Worm (Caenorhabditis elegans) whole organism, L4/young adult: ENCODE data around the gene F31E8.5.

Experiments used
- W03F9.2 ChIP-seq: fragments of 150-350 bp; optimal IDR thresholded peaks from 2 replicates; lab custom pipeline; 2014; ENCODE audit warnings: missing biosample characterization, missing genetic modification characterization
- dao-5 ChIP-seq: sonication (generic microtip); optimal IDR thresholded peaks from 2 replicates; lab custom pipeline; 2016; ENCODE audit warnings: missing genotype, missing genetic modification characterization, moderate library complexity, missing compliant biosample characterization
- him-1 ChIP-seq: sonication (generic microtip); optimal IDR thresholded peaks from 2 replicates; lab custom pipeline; 2016; ENCODE audit warnings: missing genotype, missing genetic modification reagents, missing genetic modification characterization, missing compliant biosample characterization

The F31E8.5 gene

ce11 chrII:6812514-6812913 lies 5.5 kb upstream of the F31E8.5 start:
- TF ChIP-seq W03F9.2 (no peak), him-1 (tag; lab: Kevin White, UChicago) (no peak), dao-5 (tag; lab: Kevin White, UChicago) (no peak)

DNA sequence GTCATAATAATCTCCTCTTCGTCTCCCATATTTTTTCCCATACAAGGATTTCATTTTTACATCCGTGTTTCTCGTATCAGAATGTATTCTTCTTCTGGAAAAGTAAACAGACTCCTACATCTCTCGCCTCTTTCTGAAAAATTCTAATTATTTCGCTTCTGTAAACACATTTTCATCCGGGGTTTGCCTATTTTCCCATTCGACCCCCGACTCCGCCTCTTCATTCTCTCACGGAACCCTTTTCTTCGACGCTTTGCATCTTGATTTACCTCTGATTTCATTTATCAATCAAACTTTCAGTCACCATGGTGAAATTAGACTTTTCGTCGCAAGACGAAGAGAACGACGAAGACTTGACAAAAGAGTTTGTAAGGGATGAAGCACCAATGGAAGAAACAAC lies 3.6 kb upstream of the F31E8.5 start, which contains the start of gene snt-1:
Gene snt-1 (plus strand): TSS at position 301 of the 400 bp plus-strand sequence.
- TF ChIP-seq him-1 (tag; lab: Kevin White, UChicago) (no peak), W03F9.2 (no peak), dao-5 (tag; lab: Kevin White, UChicago) (no peak)

- TF ChIP-seq him-1 (tag; lab: Kevin White, UChicago), result peak; percentile 80
- TF ChIP-seq W03F9.2, result no peak
Measured at ce11 chrII:6808539-6808938, 1.5 kb upstream of the F31E8.5 start.

ce11 chrII:6803024-6803423 lies 4.0 kb downstream of the F31E8.5 start, which contains the start of gene tab-1:
Gene tab-1, plus strand, starts transcription at chrII:6803324.
- TF ChIP-seq dao-5 (tag; lab: Kevin White, UChicago) (no peak), him-1 (tag; lab: Kevin White, UChicago) (no peak), W03F9.2 (no peak)

DNA sequence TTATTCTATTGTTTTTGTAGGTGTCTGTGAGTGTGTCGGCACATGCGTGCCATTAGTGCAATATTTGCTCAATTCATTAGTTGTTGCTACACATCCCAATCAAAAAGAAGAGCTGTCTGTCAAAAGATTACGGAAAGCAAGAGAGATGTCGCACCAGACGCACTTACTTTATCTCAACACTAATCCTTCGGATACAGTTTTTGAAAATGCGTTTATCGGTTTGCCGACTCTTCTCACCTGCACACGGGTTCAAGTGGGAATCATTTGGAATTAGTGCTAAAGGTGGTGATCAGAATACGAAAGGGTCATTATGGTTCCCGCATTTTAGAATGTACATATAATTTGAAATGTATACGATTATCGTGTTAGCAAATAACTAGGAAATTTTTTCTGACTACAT lies 5.8 kb downstream of the F31E8.5 start:
- TF ChIP-seq W03F9.2 (no peak), him-1 (tag; lab: Kevin White, UChicago) (no peak), dao-5 (tag; lab: Kevin White, UChicago) (no peak)

DNA sequence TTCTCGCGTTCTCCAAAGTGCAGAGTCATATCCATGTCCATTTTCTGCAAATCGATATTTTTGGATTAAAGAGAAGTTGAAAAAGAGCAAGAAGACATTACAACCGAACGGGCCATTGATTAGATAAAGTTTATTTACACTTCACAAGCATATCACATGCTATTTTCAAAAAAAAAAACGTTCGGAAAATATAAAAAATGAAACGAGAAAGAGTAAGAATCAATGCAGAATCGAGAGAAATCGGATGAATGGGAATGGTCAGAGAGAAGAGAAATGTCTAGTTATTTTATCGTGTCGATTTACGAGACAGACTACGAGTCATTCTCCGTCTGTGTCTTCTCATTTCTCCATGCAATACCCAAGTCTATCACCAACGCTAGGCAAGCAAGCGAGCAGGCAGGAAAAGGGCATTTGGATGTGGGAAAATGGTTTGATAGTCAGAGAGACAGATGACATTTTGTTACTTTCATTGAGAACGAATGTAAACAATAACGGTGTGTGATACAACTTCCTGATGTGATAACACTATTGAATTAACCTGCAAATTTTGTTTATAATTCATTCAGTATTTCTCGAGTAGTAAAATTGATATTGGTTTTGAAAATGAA lies 6.9 kb downstream of the F31E8.5 start, which contains the start of gene F31E8.4:
Gene F31E8.4 (minus strand): TSS at position 51 of the 608 bp plus-strand sequence.
- TF ChIP-seq dao-5 (tag; lab: Kevin White, UChicago) (no peak), him-1 (tag; lab: Kevin White, UChicago) (no peak), W03F9.2 (no peak)

DNA sequence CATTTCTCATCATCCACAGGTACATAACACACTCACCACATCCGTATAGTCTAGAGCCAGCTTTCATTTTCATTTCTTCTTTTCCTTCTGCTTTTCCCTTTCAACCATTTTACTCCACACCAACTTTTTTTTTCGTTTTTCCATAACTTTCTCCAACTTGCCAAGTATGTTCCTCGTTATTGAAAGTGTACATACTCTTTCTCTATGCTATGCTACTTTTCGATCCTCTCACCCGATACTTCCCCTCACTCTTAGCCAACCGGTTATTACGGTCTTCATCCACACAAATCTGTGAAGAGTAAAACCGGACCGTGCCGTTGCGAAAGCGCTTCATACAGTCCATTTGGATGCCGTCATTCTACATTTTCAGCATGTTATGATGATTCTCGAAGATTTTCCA lies 15.2 kb downstream of the F31E8.5 start, which contains the start of gene T13C2.2:
Gene T13C2.2 (plus strand): TSS at position 301 of the 400 bp plus-strand sequence.
- TF ChIP-seq him-1 (tag; lab: Kevin White, UChicago) (no peak), dao-5 (tag; lab: Kevin White, UChicago) (no peak), W03F9.2 (no peak)

- TF ChIP-seq dao-5 (tag; lab: Kevin White, UChicago), result no peak
- TF ChIP-seq him-1 (tag; lab: Kevin White, UChicago), result no peak
- TF ChIP-seq W03F9.2, result no peak
Measured at ce11 chrII:6788672-6789298, 18.3 kb downstream of the F31E8.5 start, which contains the start of gene T13C2.3. Gene T13C2.3, plus strand, starts transcription at chrII:6789248.

DNA sequence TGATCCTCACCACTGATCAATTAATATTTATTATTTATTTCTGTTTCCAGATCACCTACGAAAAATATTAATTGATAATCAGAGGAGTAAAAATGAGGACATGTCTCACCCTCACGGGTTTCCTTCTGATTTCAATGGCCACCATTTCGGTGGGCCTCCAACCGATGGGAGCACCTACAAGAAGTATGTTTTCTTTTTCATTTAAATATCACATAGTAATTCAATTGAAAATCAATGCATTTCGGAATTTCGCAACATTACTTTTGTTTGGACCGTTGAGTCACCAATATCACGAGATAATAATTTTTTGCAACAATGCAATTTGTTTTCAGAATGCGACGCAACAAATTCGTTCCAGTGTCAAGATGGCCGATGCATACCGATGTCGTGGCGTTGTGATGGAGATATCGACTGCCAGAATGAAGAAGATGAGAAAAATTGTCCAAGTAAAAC lies 23.7 kb downstream of the F31E8.5 start, which contains the start of gene gldi-2:
Gene gldi-2 (plus strand): TSS at position 51 of the 453 bp plus-strand sequence.
- TF ChIP-seq him-1 (tag; lab: Kevin White, UChicago) (no peak), dao-5 (tag; lab: Kevin White, UChicago) (no peak), W03F9.2 (no peak)

DNA sequence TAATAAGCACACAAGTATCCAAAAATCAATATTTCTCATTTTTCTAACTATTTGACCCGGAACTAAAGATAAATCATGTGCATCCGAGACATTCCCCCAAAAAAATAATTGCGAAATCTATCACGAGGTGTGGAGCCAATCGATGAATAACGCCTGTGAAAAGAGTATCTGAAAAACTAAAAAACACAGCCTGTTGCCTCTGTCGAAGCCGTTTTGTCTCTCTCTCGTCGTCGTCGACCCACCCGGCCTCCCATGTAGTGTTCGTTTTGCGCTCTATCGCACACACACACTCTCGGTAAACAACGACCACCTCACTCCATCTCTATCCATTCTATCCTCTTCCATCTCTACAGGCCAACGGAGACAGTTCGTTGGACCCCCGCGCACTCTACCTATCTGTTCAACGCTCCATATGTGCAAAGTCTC lies 24.3 kb downstream of the F31E8.5 start:
- no peak for TF ChIP-seq him-1 (tag; lab: Kevin White, UChicago)
- TF ChIP-seq W03F9.2, result peak; percentile 7
- peak; percentile 52 for TF ChIP-seq dao-5 (tag; lab: Kevin White, UChicago)

ce11 chrII:6781983-6782382 lies 25.1 kb downstream of the F31E8.5 start:
- TF ChIP-seq W03F9.2 (no peak), dao-5 (tag; lab: Kevin White, UChicago) (no peak), him-1 (tag; lab: Kevin White, UChicago) (no peak)

ce11 chrII:6781231-6781630 lies 25.8 kb downstream of the F31E8.5 start:
- no peak for TF ChIP-seq him-1 (tag; lab: Kevin White, UChicago)
- TF ChIP-seq W03F9.2, result no peak
- no peak for TF ChIP-seq dao-5 (tag; lab: Kevin White, UChicago)

- no peak for TF ChIP-seq him-1 (tag; lab: Kevin White, UChicago)
- no peak for TF ChIP-seq W03F9.2
- TF ChIP-seq dao-5 (tag; lab: Kevin White, UChicago), result no peak
Measured at ce11 chrII:6779104-6779503, 28.0 kb downstream of the F31E8.5 start, which contains the start of gene T13C2.7. Gene T13C2.7, plus strand, starts transcription at chrII:6779404.

- no peak for TF ChIP-seq dao-5 (tag; lab: Kevin White, UChicago)
- peak; percentile 75 for TF ChIP-seq W03F9.2
- peak; percentile 33 for TF ChIP-seq him-1 (tag; lab: Kevin White, UChicago)
Measured at ce11 chrII:6776418-6777034, 30.5 kb downstream of the F31E8.5 start, which contains the start of gene ssup-72. Gene ssup-72, plus strand, starts transcription at chrII:6776598.
